Fruit fly (Drosophila melanogaster) whole organism, embryonic: Measurements from ENCODE around the gene Ir40a.

Experiments used
- Ada2b ChIP-seq: fragments of 200-800 bp; sonication (Bioruptor generic); IDR thresholded peaks from 2 replicates; pipeline ENCODE4 v1.3.6; 2022; ENCODE audit warnings: missing biosample characterization, missing genetic modification characterization
- BEAF-32 ChIP-seq: fragments of 200-800 bp; sonication (Bioruptor generic); optimal IDR thresholded peaks from 3 replicates; lab custom pipeline; 2017; ENCODE audit warnings: missing biosample characterization, missing genetic modification characterization, mild to moderate bottlenecking, moderate library complexity, missing genetic modification reagents
- CG1024 ChIP-seq: fragments of 200-800 bp; sonication (Bioruptor generic); IDR thresholded peaks from 2 replicates; pipeline ENCODE4 v1.3.6; 2022; ENCODE audit warnings: missing biosample characterization, missing genetic modification characterization
- CG10959 ChIP-seq: fragments of 200-800 bp; sonication (Bioruptor generic); IDR thresholded peaks from 2 replicates; pipeline ENCODE4 v1.3.6; 2022; ENCODE audit warnings: missing biosample characterization, missing genetic modification characterization
- CG10979 ChIP-seq: fragments of 200-800 bp; sonication (Bioruptor generic); optimal IDR thresholded peaks from 2 replicates; lab custom pipeline; 2018; ENCODE audit warnings: missing biosample characterization, mild to moderate bottlenecking, missing genetic modification characterization, moderate library complexity
- CG11398 ChIP-seq: fragments of 200-800 bp; sonication (Bioruptor generic); optimal IDR thresholded peaks from 2 replicates; lab custom pipeline; 2016; ENCODE audit warnings: missing biosample characterization, missing genetic modification characterization
- CG11723 ChIP-seq: fragments of 200-800 bp; sonication (Bioruptor generic); optimal IDR thresholded peaks from 2 replicates; lab custom pipeline; 2017; ENCODE audit warnings: missing biosample characterization, mild to moderate bottlenecking, missing genetic modification characterization
- CG12659 ChIP-seq: fragments of 200-800 bp; sonication (Bioruptor generic); optimal IDR thresholded peaks from 3 replicates; lab custom pipeline; 2017; ENCODE audit warnings: mild to moderate bottlenecking, missing biosample characterization, missing genetic modification reagents, missing genetic modification characterization
- CG14710 ChIP-seq: fragments of 200-800 bp; sonication (Bioruptor generic); optimal IDR thresholded peaks from 3 replicates; lab custom pipeline; 2019; ENCODE audit warnings: missing biosample characterization, mild to moderate bottlenecking, missing genetic modification characterization, moderate library complexity
- CG15601 ChIP-seq: fragments of 200-800 bp; sonication (Bioruptor generic); optimal IDR thresholded peaks from 3 replicates; lab custom pipeline; 2019; ENCODE audit warnings: missing biosample characterization, mild to moderate bottlenecking, missing genetic modification characterization, moderate library complexity
- CG1603 ChIP-seq: fragments of 200-800 bp; sonication (Bioruptor generic); optimal IDR thresholded peaks from 2 replicates; lab custom pipeline; 2019; ENCODE audit warnings: missing biosample characterization, mild to moderate bottlenecking, missing genetic modification characterization, moderate library complexity
- CG17361 ChIP-seq: fragments of 200-800 bp; sonication (Bioruptor generic); IDR thresholded peaks from 3 replicates; pipeline ENCODE4 v1.3.6; 2022; ENCODE audit warnings: missing biosample characterization, missing genetic modification characterization
- CG17802 ChIP-seq: fragments of 200-800 bp; sonication (Bioruptor generic); optimal IDR thresholded peaks from 2 replicates; lab custom pipeline; 2018; ENCODE audit warnings: missing biosample characterization, mild to moderate bottlenecking, missing genetic modification characterization, moderate library complexity
- CG17829 ChIP-seq: fragments of 200-800 bp; optimal IDR thresholded peaks from 2 replicates; lab custom pipeline; 2019; ENCODE audit warnings: missing biosample characterization, mild to moderate bottlenecking, missing genetic modification characterization, moderate library complexity
- CG18262 ChIP-seq: fragments of 200-800 bp; optimal IDR thresholded peaks from 3 replicates; lab custom pipeline; 2019; ENCODE audit warnings: missing biosample characterization, mild to moderate bottlenecking, missing genetic modification characterization, moderate library complexity
- CG2712 ChIP-seq: fragments of 200-800 bp; optimal IDR thresholded peaks from 3 replicates; lab custom pipeline; 2019; ENCODE audit warnings: missing biosample characterization, mild to moderate bottlenecking, missing genetic modification characterization, moderate library complexity
- CG30020 ChIP-seq: fragments of 200-800 bp; optimal IDR thresholded peaks from 2 replicates; lab custom pipeline; 2019; ENCODE audit warnings: missing biosample characterization, mild to moderate bottlenecking, missing genetic modification characterization, moderate library complexity
- CG3065 ChIP-seq: fragments of 200-800 bp; sonication (Bioruptor generic); optimal IDR thresholded peaks from 2 replicates; lab custom pipeline; 2016; ENCODE audit warnings: missing biosample characterization, missing genetic modification characterization
- CG32767 ChIP-seq: fragments of 200-800 bp; sonication (Bioruptor generic); IDR thresholded peaks from 2 replicates; pipeline ENCODE4 v1.3.6; 2022; ENCODE audit warnings: missing biosample characterization, missing genetic modification characterization
- CG32772 ChIP-seq: fragments of 200-800 bp; sonication (Bioruptor generic); IDR thresholded peaks from 2 replicates; pipeline ENCODE4 v1.3.6; 2022; ENCODE audit warnings: missing biosample characterization, missing genetic modification characterization
- CG4617 ChIP-seq: fragments of 200-800 bp; sonication (Bioruptor generic); optimal IDR thresholded peaks from 3 replicates; lab custom pipeline; 2016; ENCODE audit warnings: missing biosample characterization, missing genetic modification characterization, borderline replicate concordance
- CG7357 ChIP-seq: fragments of 200-800 bp; sonication (Bioruptor generic); IDR thresholded peaks from 3 replicates; pipeline ENCODE4 v1.3.6; 2022; ENCODE audit warnings: missing biosample characterization, missing genetic modification characterization
- CG7372 ChIP-seq: fragments of 200-800 bp; sonication (Bioruptor generic); IDR thresholded peaks from 2 replicates; pipeline ENCODE4 v1.3.6; 2022; ENCODE audit warnings: missing biosample characterization, missing genetic modification characterization
- CG7839 ChIP-seq: fragments of 200-800 bp; sonication (Bioruptor generic); optimal IDR thresholded peaks from 3 replicates; lab custom pipeline; 2018; ENCODE audit warnings: missing biosample characterization, mild to moderate bottlenecking, missing genetic modification characterization, moderate library complexity
- CG9797 ChIP-seq: fragments of 200-800 bp; sonication (Bioruptor generic); optimal IDR thresholded peaks from 3 replicates; lab custom pipeline; 2018; ENCODE audit warnings: missing biosample characterization, mild to moderate bottlenecking, missing genetic modification characterization
- Ets97D ChIP-seq: fragments of 200-800 bp; sonication (Bioruptor generic); optimal IDR thresholded peaks from 3 replicates; lab custom pipeline; 2016; ENCODE audit warnings: missing biosample characterization, missing genetic modification characterization
- Lhr ChIP-seq: fragments of 200-800 bp; sonication (Bioruptor generic); optimal IDR thresholded peaks from 3 replicates; lab custom pipeline; 2017; ENCODE audit warnings: mild to moderate bottlenecking, missing biosample characterization, missing genetic modification reagents, missing genetic modification characterization
- MESR4 ChIP-seq: fragments of 200-800 bp; sonication (Bioruptor generic); optimal IDR thresholded peaks from 2 replicates; lab custom pipeline; 2018; ENCODE audit warnings: missing biosample characterization, mild to moderate bottlenecking, missing genetic modification characterization, moderate library complexity
- NC2α ChIP-seq: fragments of 200-800 bp; sonication (Bioruptor generic); optimal IDR thresholded peaks from 2 replicates; lab custom pipeline; 2016; ENCODE audit warnings: missing biosample characterization, missing genetic modification characterization
- Optix ChIP-seq: fragments of 200-800 bp; sonication (Bioruptor generic); IDR thresholded peaks from 3 replicates; pipeline ENCODE4 v1.3.6; 2022; ENCODE audit warnings: missing biosample characterization, missing genetic modification characterization
- Sry-δ ChIP-seq: fragments of 200-800 bp; sonication (Bioruptor generic); optimal IDR thresholded peaks from 2 replicates; lab custom pipeline; 2016; ENCODE audit warnings: missing biosample characterization, missing genetic modification characterization
- YL-1 ChIP-seq: fragments of 200-800 bp; sonication (Bioruptor generic); optimal IDR thresholded peaks from 3 replicates; lab custom pipeline; 2017; ENCODE audit warnings: missing biosample characterization, mild to moderate bottlenecking, missing genetic modification characterization
- dm ChIP-seq: fragments of 200-800 bp; sonication (Bioruptor generic); optimal IDR thresholded peaks from 3 replicates; lab custom pipeline; 2016; ENCODE audit warnings: missing biosample characterization, missing genetic modification characterization
- gem ChIP-seq: fragments of 200-800 bp; sonication (Bioruptor generic); optimal IDR thresholded peaks from 2 replicates; lab custom pipeline; 2019; ENCODE audit warnings: missing biosample characterization, mild to moderate bottlenecking, missing genetic modification characterization, moderate library complexity
- gfzf ChIP-seq: fragments of 200-800 bp; sonication (Bioruptor generic); optimal IDR thresholded peaks from 2 replicates; lab custom pipeline; 2016; ENCODE audit warnings: missing biosample characterization, mild to moderate bottlenecking, missing genetic modification characterization, moderate library complexity
- lola ChIP-seq, 3 experiments: fragments of >200 bp in 2 of 3; fragments of 200-800 bp in 1 of 3; sonication (Bioruptor generic) in 1 of 3; optimal IDR thresholded peaks; 2 replicates each; lab custom pipeline; 2017 to 2019; ENCODE audit warnings: missing biosample characterization in 3 of 3, missing genetic modification characterization in 3 of 3, mild to moderate bottlenecking in 1 of 3, moderate library complexity in 1 of 3
- nerfin-2 ChIP-seq: fragments of 200-800 bp; sonication (Bioruptor generic); IDR thresholded peaks from 2 replicates; pipeline ENCODE4 v1.3.6; 2022; ENCODE audit warnings: missing biosample characterization, missing genetic modification characterization; ENCODE audit not compliant: partially characterized antibody
- otp ChIP-seq: fragments of 200-800 bp; sonication (Bioruptor generic); IDR thresholded peaks from 3 replicates; pipeline ENCODE4, ENCODE4 v1.3.6; 2022; ENCODE audit warnings: missing biosample characterization, missing genetic modification characterization
- phol ChIP-seq: fragments of 200-800 bp; sonication (Bioruptor generic); optimal IDR thresholded peaks from 3 replicates; lab custom pipeline; 2018; ENCODE audit warnings: missing biosample characterization, mild to moderate bottlenecking, missing genetic modification characterization, moderate library complexity
- pita ChIP-seq: fragments of 200-800 bp; sonication (Bioruptor generic); optimal IDR thresholded peaks from 2 replicates; lab custom pipeline; 2017; ENCODE audit warnings: missing biosample characterization, mild to moderate bottlenecking, missing genetic modification characterization
- repo ChIP-seq: fragments of 200-800 bp; sonication (Bioruptor generic); optimal IDR thresholded peaks from 2 replicates; lab custom pipeline; 2016; ENCODE audit warnings: missing biosample characterization, missing genetic modification characterization
- rib ChIP-seq: fragments of 200-800 bp; sonication (Bioruptor generic); IDR thresholded peaks from 2 replicates; pipeline ENCODE4 v1.3.6; 2022; ENCODE audit warnings: missing biosample characterization, missing genetic modification characterization
- row ChIP-seq: fragments of 200-800 bp; sonication (Bioruptor generic); IDR thresholded peaks from 3 replicates; pipeline ENCODE4 v1.3.6; 2022; ENCODE audit warnings: missing biosample characterization, missing genetic modification characterization
- run ChIP-seq: fragments of 200-800 bp; sonication (Bioruptor generic); optimal IDR thresholded peaks from 3 replicates; lab custom pipeline; 2018; ENCODE audit warnings: missing biosample characterization, mild to moderate bottlenecking, missing genetic modification characterization
- sens ChIP-seq: fragments of 200-800 bp; sonication (Bioruptor generic); peaks from one replicate; lab custom pipeline; 2016; ENCODE audit warnings: missing biosample characterization, missing genetic modification characterization
- ssp ChIP-seq: fragments of 200-800 bp; sonication (Bioruptor generic); IDR thresholded peaks from 2 replicates; pipeline ENCODE4 v1.3.6; 2022; ENCODE audit warnings: missing biosample characterization, missing genetic modification characterization
- trem ChIP-seq: fragments of 200-800 bp; optimal IDR thresholded peaks from 3 replicates; lab custom pipeline; 2019; ENCODE audit warnings: missing biosample characterization, mild to moderate bottlenecking, missing genetic modification characterization, moderate library complexity
- tup ChIP-seq: fragments of 200-800 bp; sonication (Bioruptor generic); optimal IDR thresholded peaks from 2 replicates; lab custom pipeline; 2016; ENCODE audit warnings: missing biosample characterization, mild to moderate bottlenecking, missing genetic modification characterization, moderate library complexity
- unpg ChIP-seq: fragments of 200-800 bp; sonication (Bioruptor generic); optimal IDR thresholded peaks from 3 replicates; lab custom pipeline; 2018; ENCODE audit warnings: missing biosample characterization, mild to moderate bottlenecking, missing genetic modification characterization, moderate library complexity
- zen ChIP-seq: fragments of 200-800 bp; sonication (Bioruptor generic); optimal IDR thresholded peaks from 3 replicates; lab custom pipeline; 2018; ENCODE audit warnings: missing biosample characterization, mild to moderate bottlenecking, missing genetic modification characterization, moderate library complexity

Ir40a gene

dm6 chr2L:22249570-22250274, 35.5 kb upstream of the Ir40a start, which contains the start of gene Tif-IA:
Gene Tif-IA, plus strand, starts transcription at chr2L:22249876.
- no peak for TF ChIP-seq CG32772
- no peak for TF ChIP-seq run
- TF ChIP-seq CG4617 (GFP tag; lab: Kevin White, UChicago), result peak; percentile 49
- TF ChIP-seq row (GFP tag; lab: Robert Waterston, UW), result peak; percentile 70
- no peak for TF ChIP-seq CG10959 (GFP tag; lab: Robert Waterston, UW)
- TF ChIP-seq MESR4, result peak; percentile 59
- TF ChIP-seq phol (tag; lab: Kevin White, UChicago), result peak; percentile 75
- no peak for TF ChIP-seq CG7372 (GFP tag; lab: Robert Waterston, UW)
- peak; percentile 35 for TF ChIP-seq BEAF-32
- TF ChIP-seq dm, result peak; percentile 32
- TF ChIP-seq CG17361 (GFP tag; lab: Robert Waterston, UW), result peak; percentile 58
- TF ChIP-seq CG11398 (GFP tag; lab: Kevin White, UChicago), result no peak
- peak; percentile 7 for TF ChIP-seq sens (GFP tag; lab: Kevin White, UChicago)
- TF ChIP-seq ssp (GFP tag; lab: Robert Waterston, UW), result peak; percentile 97
- peak; percentile 18 for TF ChIP-seq zen (tag; lab: Kevin White, UChicago)
- TF ChIP-seq Lhr (GFP tag; lab: Kevin White, UChicago), result peak; percentile 49
- peak; percentile 81 for TF ChIP-seq CG7357
- peak; percentile 8 for TF ChIP-seq YL-1 (GFP tag; lab: Kevin White, UChicago)
- TF ChIP-seq CG18262 (tag; lab: Kevin White, UChicago), result no peak
- TF ChIP-seq CG9797 (GFP tag; lab: Kevin White, UChicago), result peak; percentile 36
- peak; percentile 43 for TF ChIP-seq CG14710 (tag; lab: Kevin White, UChicago)
- TF ChIP-seq Sry-δ (GFP tag; lab: Kevin White, UChicago), result peak; percentile 1
- TF ChIP-seq CG12659 (GFP tag; lab: Kevin White, UChicago), result peak; percentile 21
- peak; percentile 86 for TF ChIP-seq CG17802 (tag; lab: Kevin White, UChicago)
- peak; percentile 20 for TF ChIP-seq gem (tag; lab: Kevin White, UChicago)
- TF ChIP-seq gfzf (GFP tag; lab: Kevin White, UChicago), result peak; percentile 56
- TF ChIP-seq pita (GFP tag; lab: Kevin White, UChicago), result no peak
- peak; percentile 68 for TF ChIP-seq CG11723 (GFP tag; lab: Kevin White, UChicago)
- TF ChIP-seq Ets97D (GFP tag; lab: Kevin White, UChicago), result peak; percentile 14
- no peak for TF ChIP-seq Optix (GFP tag; lab: Robert Waterston, UW)
- peak; percentile 18 for TF ChIP-seq trem (tag; lab: Kevin White, UChicago)
- peak; percentile 9 for TF ChIP-seq CG2712 (tag; lab: Kevin White, UChicago)
- peak; percentile 96 for TF ChIP-seq CG1024 (GFP tag; lab: Robert Waterston, UW)
- no peak for TF ChIP-seq CG32767 (GFP tag; lab: Robert Waterston, UW)
- peak; percentile 98 for TF ChIP-seq CG30020
- TF ChIP-seq CG1603 (tag; lab: Kevin White, UChicago), result peak; percentile 81
- peak; percentile 17 for TF ChIP-seq CG17829

dm6 chr2L:22248230-22248629, 34.1 kb upstream of the Ir40a start:
- TF ChIP-seq repo (GFP tag; lab: Kevin White, UChicago) (no peak), nerfin-2 (GFP tag; lab: Robert Waterston, UW) (no peak), rib (GFP tag; lab: Robert Waterston, UW) (no peak), CG7839 (tag; lab: Kevin White, UChicago) (no peak), CG15601 (tag; lab: Kevin White, UChicago) (no peak), CG3065 (GFP tag; lab: Kevin White, UChicago) (no peak), Ada2b (GFP tag; lab: Robert Waterston, UW) (no peak), unpg (no peak), lola (GFP tag; optimal IDR thresholded peaks at IDR 0.05; lab: Kevin White, UChicago) (peak in 1 of 3 experiments; percentile 37), otp (GFP tag; lab: Robert Waterston, UW) (no peak), CG17802 (tag; lab: Kevin White, UChicago) (peak; percentile 91), NC2α (no peak), CG10979 (tag; lab: Kevin White, UChicago) (no peak), tup (GFP tag; lab: Kevin White, UChicago) (no peak)
